Worm (Caenorhabditis elegans) whole organism, early embryonic: ENCODE results near the gene F45H10.5.

Experiments
- ama-1 ChIP-seq: fragments of 150-350 bp; optimal IDR thresholded peaks from 2 replicates; lab custom pipeline; 2014
- ets-7 ChIP-seq: sonication (generic microtip); optimal IDR thresholded peaks from 2 replicates; lab custom pipeline; 2016; ENCODE audit warnings: missing genotype, missing genetic modification characterization, missing compliant biosample characterization
- flt-1 ChIP-seq: fragments of 200-800 bp; sonication (Bioruptor generic); IDR thresholded peaks from 2 replicates; pipeline ENCODE4 v1.3.6; 2022; ENCODE audit warnings: missing genetic modification characterization, missing compliant biosample characterization
- pes-1 ChIP-seq: fragments of 200-800 bp; sonication (Bioruptor generic); IDR thresholded peaks from 2 replicates; pipeline ENCODE4 v1.3.6; 2022; ENCODE audit warnings: missing genetic modification reagents, missing genetic modification characterization, missing compliant biosample characterization

ce11 chrII:13505977-13506568 is 4.4 kb downstream of the F45H10.5 start:
- no peak for TF ChIP-seq pes-1 (GFP tag; lab: Robert Waterston, UW)
- no peak for TF ChIP-seq ets-7 (tag; lab: Kevin White, UChicago)
- TF ChIP-seq flt-1 (GFP tag; lab: Robert Waterston, UW) = no peak
- no peak for TF ChIP-seq ama-1 (lab: Kevin White, UChicago)
